Fruit fly (Drosophila melanogaster): ENCODE data around the gene PlexA.

DNA sequence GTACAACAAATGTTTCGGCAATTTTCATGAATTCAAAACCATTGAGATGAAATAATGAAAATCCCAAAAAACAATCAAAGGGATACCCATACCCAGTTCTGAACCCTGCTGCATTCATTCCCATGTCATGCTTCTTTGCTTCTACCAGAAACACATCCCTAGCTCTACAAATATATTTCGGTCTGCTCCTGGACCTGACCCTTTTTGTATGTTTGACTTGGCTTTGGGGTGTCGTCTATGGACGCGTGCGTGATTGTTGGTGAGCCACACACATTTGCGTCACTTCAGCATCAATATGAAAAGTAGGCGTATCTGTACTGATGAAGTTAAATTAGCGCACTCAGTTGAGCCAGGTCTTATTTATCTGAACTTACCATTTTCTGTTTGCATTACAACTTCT, 42.1 kb downstream of the PlexA start:
- no peak for TF ChIP-seq h (optimal IDR thresholded peaks at IDR 0.05)
- no peak for TF ChIP-seq Myc (optimal IDR thresholded peaks at IDR 0.05)
- TF ChIP-seq psq (optimal IDR thresholded peaks at IDR 0.05) = no peak
- TF ChIP-seq ttk (optimal IDR thresholded peaks at IDR 0.05) = no peak
